Worm (Caenorhabditis elegans) whole organism, late embryonic: ENCODE measurements around the gene frpr-3.

Source experiments
- C08G9.2 ChIP-seq: sonication (generic microtip); optimal IDR thresholded peaks from 2 replicates; lab custom pipeline; 2016; ENCODE audit warnings: mild to moderate bottlenecking, missing genetic modification characterization, moderate library complexity, missing compliant biosample characterization
- F13H6.1 ChIP-seq: sonication (generic microtip); optimal IDR thresholded peaks from 2 replicates; lab custom pipeline; 2016; ENCODE audit warnings: missing genetic modification characterization, missing compliant biosample characterization
- K02D7.2 ChIP-seq: sonication (generic microtip); optimal IDR thresholded peaks from 2 replicates; lab custom pipeline; 2017; ENCODE audit warnings: mild to moderate bottlenecking, missing genetic modification characterization, missing compliant biosample characterization
- K09A11.1 ChIP-seq: sonication (generic microtip); optimal IDR thresholded peaks from 2 replicates; lab custom pipeline; 2017; ENCODE audit warnings: antibody characterized with exemption, mild to moderate bottlenecking, missing genetic modification characterization, missing compliant biosample characterization; ENCODE audit not compliant: insufficient read depth
- ceh-19 ChIP-seq: fragments of 200-800 bp; sonication (Bioruptor generic); optimal IDR thresholded peaks from 2 replicates; lab custom pipeline; 2018; ENCODE audit warnings: mild to moderate bottlenecking, missing genetic modification characterization, missing compliant biosample characterization
- ceh-2 ChIP-seq: sonication (generic microtip); optimal IDR thresholded peaks from 2 replicates; lab custom pipeline; 2016; ENCODE audit warnings: missing genotype, missing genetic modification characterization, missing compliant biosample characterization
- ceh-24 ChIP-seq: sonication (generic microtip); optimal IDR thresholded peaks from 2 replicates; lab custom pipeline; 2016; ENCODE audit warnings: mild to moderate bottlenecking, missing genetic modification characterization, missing compliant biosample characterization
- ceh-31 ChIP-seq: sonication (generic microtip); optimal IDR thresholded peaks from 2 replicates; lab custom pipeline; 2016; ENCODE audit warnings: missing genetic modification characterization, missing compliant biosample characterization
- ceh-48 ChIP-seq: sonication (generic microtip); optimal IDR thresholded peaks from 2 replicates; lab custom pipeline; 2016; ENCODE audit warnings: missing genetic modification characterization, inconsistent platforms, missing compliant biosample characterization
- ceh-9 ChIP-seq: sonication (generic microtip); optimal IDR thresholded peaks from 2 replicates; lab custom pipeline; 2016; ENCODE audit warnings: mild to moderate bottlenecking, missing genetic modification characterization, inconsistent platforms, missing compliant biosample characterization
- dmd-4 ChIP-seq: sonication (generic microtip); optimal IDR thresholded peaks from 2 replicates; lab custom pipeline; 2016; ENCODE audit warnings: borderline replicate concordance, missing genetic modification characterization, missing compliant biosample characterization
- dve-1 ChIP-seq: sonication (generic microtip); optimal IDR thresholded peaks from 2 replicates; lab custom pipeline; 2017; ENCODE audit warnings: antibody characterized with exemption, mild to moderate bottlenecking, missing genetic modification characterization, missing compliant biosample characterization
- ets-4 ChIP-seq: sonication (generic microtip); optimal IDR thresholded peaks from 2 replicates; lab custom pipeline; 2016; ENCODE audit warnings: missing genetic modification characterization, missing compliant biosample characterization
- gmeb-2 ChIP-seq: sonication (generic microtip); optimal IDR thresholded peaks from 2 replicates; lab custom pipeline; 2016; ENCODE audit warnings: missing genetic modification characterization, inconsistent platforms, missing compliant biosample characterization
- hlh-13 ChIP-seq: fragments of 200-800 bp; sonication (Bioruptor generic); optimal IDR thresholded peaks from 2 replicates; lab custom pipeline; 2018; ENCODE audit warnings: mild to moderate bottlenecking, missing genetic modification characterization, missing compliant biosample characterization
- hlh-15 ChIP-seq: sonication (generic microtip); optimal IDR thresholded peaks from 2 replicates; lab custom pipeline; 2016; ENCODE audit warnings: missing genetic modification characterization, missing compliant biosample characterization
- hlh-30 ChIP-seq: sonication (generic microtip); optimal IDR thresholded peaks from 2 replicates; lab custom pipeline; 2017; ENCODE audit warnings: antibody characterized with exemption, missing genetic modification characterization, missing compliant biosample characterization; ENCODE audit not compliant: insufficient read depth
- lim-6 ChIP-seq: sonication (generic microtip); optimal IDR thresholded peaks from 2 replicates; lab custom pipeline; 2016; ENCODE audit warnings: missing genetic modification characterization, missing compliant biosample characterization
- madf-2 ChIP-seq: sonication (generic microtip); optimal IDR thresholded peaks from 2 replicates; lab custom pipeline; 2017; ENCODE audit warnings: missing genetic modification characterization, missing compliant biosample characterization
- mec-3 ChIP-seq: sonication (generic microtip); optimal IDR thresholded peaks from 2 replicates; lab custom pipeline; 2016; ENCODE audit warnings: borderline replicate concordance, missing genetic modification characterization, missing compliant biosample characterization
- nfya-1 ChIP-seq: sonication (generic microtip); optimal IDR thresholded peaks from 2 replicates; lab custom pipeline; 2017; ENCODE audit warnings: missing genetic modification characterization, mild to moderate bottlenecking, missing compliant biosample characterization, antibody characterized with exemption, moderate library complexity
- nhr-11 ChIP-seq: fragments of 150-350 bp; optimal IDR thresholded peaks from 2 replicates; lab custom pipeline; 2014; ENCODE audit warnings: missing biosample characterization, missing genetic modification characterization
- odd-2 ChIP-seq: sonication (generic microtip); optimal IDR thresholded peaks from 2 replicates; lab custom pipeline; 2017; ENCODE audit warnings: antibody characterized with exemption, mild to moderate bottlenecking, missing genetic modification characterization, missing compliant biosample characterization
- pat-9 ChIP-seq: fragments of 200-800 bp; sonication (Bioruptor generic); optimal IDR thresholded peaks from 2 replicates; lab custom pipeline; 2018; ENCODE audit warnings: mild to moderate bottlenecking, missing genetic modification characterization, moderate library complexity, missing compliant biosample characterization
- pax-1 ChIP-seq: fragments of 150-350 bp; optimal IDR thresholded peaks from 2 replicates; lab custom pipeline; 2014; ENCODE audit warnings: missing biosample characterization, missing genetic modification characterization
- pha-2 ChIP-seq: sonication (generic microtip); optimal IDR thresholded peaks from 2 replicates; lab custom pipeline; 2017; ENCODE audit warnings: mild to moderate bottlenecking, missing genetic modification characterization, missing compliant biosample characterization
- ref-2 ChIP-seq: sonication (generic microtip); optimal IDR thresholded peaks from 2 replicates; lab custom pipeline; 2016; ENCODE audit warnings: missing genetic modification characterization, missing compliant biosample characterization
- rnt-1 ChIP-seq: sonication (generic microtip); optimal IDR thresholded peaks from 2 replicates; lab custom pipeline; 2016; ENCODE audit warnings: missing genetic modification characterization, missing compliant biosample characterization
- sox-2 ChIP-seq: fragments of 200-800 bp; sonication (Bioruptor generic); IDR thresholded peaks from 2 replicates; pipeline ENCODE4 v1.3.6; 2022; ENCODE audit warnings: missing genetic modification reagents, missing genetic modification characterization, missing compliant biosample characterization
- syd-9 ChIP-seq: sonication (generic microtip); optimal IDR thresholded peaks from 2 replicates; lab custom pipeline; 2016; ENCODE audit warnings: mild to moderate bottlenecking, missing genetic modification characterization, moderate library complexity, missing compliant biosample characterization
- tbx-2 ChIP-seq: sonication (generic microtip); optimal IDR thresholded peaks from 2 replicates; lab custom pipeline; 2016; ENCODE audit warnings: missing genetic modification characterization, missing compliant biosample characterization
- ttx-3 ChIP-seq: sonication (generic microtip); optimal IDR thresholded peaks from 2 replicates; lab custom pipeline; 2016; ENCODE audit warnings: missing genetic modification reagents, missing genetic modification characterization, missing compliant biosample characterization
- unc-3 ChIP-seq, 2 experiments: fragments of 200-800 bp in 1 of 2; sonication (Bioruptor generic) in 1 of 2; sonication (generic microtip) in 1 of 2; conservative IDR thresholded peaks in 1 of 2; optimal IDR thresholded peaks in 1 of 2; 2 replicates each; pipeline versions ENCODE4 v1.3.6 to Lab custom; 2016 to 2022; ENCODE audit warnings: missing compliant biosample characterization in 2 of 2, missing genetic modification characterization in 2 of 2, missing genetic modification reagents in 1 of 2
- unc-42 ChIP-seq: sonication (generic microtip); optimal IDR thresholded peaks from 2 replicates; lab custom pipeline; 2016; ENCODE audit warnings: missing genotype, missing genetic modification characterization, missing compliant biosample characterization
- unc-55 ChIP-seq: sonication (generic microtip); optimal IDR thresholded peaks from 2 replicates; lab custom pipeline; 2017; ENCODE audit warnings: missing biosample characterization, missing genetic modification reagents, missing genetic modification characterization
- unc-86 ChIP-seq: sonication (generic microtip); optimal IDR thresholded peaks from 2 replicates; lab custom pipeline; 2016; ENCODE audit warnings: missing genetic modification characterization, missing compliant biosample characterization
- zip-5 ChIP-seq: sonication (generic microtip); optimal IDR thresholded peaks from 2 replicates; lab custom pipeline; 2016; ENCODE audit warnings: missing genetic modification characterization, missing compliant biosample characterization
- ztf-16 ChIP-seq: sonication (generic microtip); optimal IDR thresholded peaks from 2 replicates; lab custom pipeline; 2017; ENCODE audit warnings: missing genetic modification characterization, missing compliant biosample characterization

frpr-3 gene

ce11 chrV:7760174-7760573 is 10.9 kb upstream of the frpr-3 start, which contains the start of gene hint-3:
Gene hint-3, plus strand, starts transcription at chrV:7760474.
- TF ChIP-seq gmeb-2 (tag; lab: Kevin White, UChicago) (no peak), unc-86 (tag; lab: Kevin White, UChicago) (no peak), C08G9.2 (tag; lab: Kevin White, UChicago) (no peak), ttx-3 (tag; lab: Kevin White, UChicago) (no peak), zip-5 (no peak), dmd-4 (tag; lab: Kevin White, UChicago) (no peak)

- no peak for TF ChIP-seq K09A11.1 (tag; lab: Kevin White, UChicago)
- TF ChIP-seq nfya-1 (tag; lab: Kevin White, UChicago): peak; percentile 78
- TF ChIP-seq, all 69 proteins: peak for 1
Observed at ce11 chrV:7761906-7762305, 9.2 kb upstream of the frpr-3 start.

DNA sequence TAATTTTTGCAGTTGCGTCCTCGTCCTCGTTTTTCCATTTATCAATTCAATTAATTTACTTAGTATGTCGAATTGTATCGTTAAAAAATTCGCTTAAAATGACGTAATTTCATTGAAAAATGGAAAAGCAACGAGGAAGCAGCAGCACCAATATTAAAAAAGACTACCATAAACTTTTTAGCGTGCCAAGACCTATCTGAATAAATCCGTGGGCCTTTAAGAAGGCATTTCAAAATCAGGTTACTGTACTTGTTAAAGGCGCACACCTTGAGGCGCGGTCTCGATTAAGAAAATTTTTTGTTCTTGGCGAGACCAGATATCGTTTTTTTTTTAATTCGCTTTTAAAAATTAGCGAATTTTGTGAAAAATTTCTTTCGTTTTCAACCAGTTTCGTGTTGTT is 2.6 kb downstream of the frpr-3 start:
- TF ChIP-seq hlh-13 (GFP tag; lab: Kevin White, UChicago) (no peak), ztf-16 (tag; lab: Kevin White, UChicago) (no peak), pha-2 (no peak), ceh-19 (no peak), gmeb-2 (tag; lab: Kevin White, UChicago) (no peak), ref-2 (no peak), nhr-11 (no peak), ceh-2 (tag; lab: Kevin White, UChicago) (no peak), odd-2 (tag; lab: Kevin White, UChicago) (no peak), lim-6 (tag; lab: Kevin White, UChicago) (no peak), tbx-2 (tag; lab: Kevin White, UChicago) (no peak), rnt-1 (tag; lab: Kevin White, UChicago) (no peak)

DNA sequence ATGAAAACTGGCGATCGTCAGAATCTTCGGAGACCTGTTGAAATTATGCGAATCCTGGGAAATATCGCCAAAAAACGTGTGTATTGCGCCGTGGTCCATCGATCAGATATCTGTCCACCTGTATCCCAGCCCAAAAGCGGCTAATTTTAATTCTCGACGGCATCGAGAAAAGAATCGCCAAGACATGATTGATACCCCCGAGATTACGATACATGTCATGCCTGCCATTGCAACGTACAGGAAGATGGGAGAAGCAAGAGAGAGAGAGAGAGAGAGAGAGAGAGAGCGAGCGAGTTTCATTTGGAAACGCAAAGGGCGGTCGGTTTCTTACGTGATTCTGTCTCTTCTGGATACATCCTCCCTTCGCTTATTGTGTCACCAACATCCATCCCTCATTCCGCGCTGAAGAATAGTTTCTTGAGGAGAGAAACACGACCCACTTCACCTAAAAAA is 3.1 kb downstream of the frpr-3 start, which contains the start of gene grl-10:
grl-10 (plus strand) TSS at position 403 of the 453 bp plus-strand sequence.
- TF ChIP-seq zip-5: no peak
- no peak for TF ChIP-seq odd-2 (tag; lab: Kevin White, UChicago)
- peak; percentile 8 for TF ChIP-seq ref-2
- TF ChIP-seq mec-3 (tag; lab: Kevin White, UChicago): peak; percentile 15

DNA sequence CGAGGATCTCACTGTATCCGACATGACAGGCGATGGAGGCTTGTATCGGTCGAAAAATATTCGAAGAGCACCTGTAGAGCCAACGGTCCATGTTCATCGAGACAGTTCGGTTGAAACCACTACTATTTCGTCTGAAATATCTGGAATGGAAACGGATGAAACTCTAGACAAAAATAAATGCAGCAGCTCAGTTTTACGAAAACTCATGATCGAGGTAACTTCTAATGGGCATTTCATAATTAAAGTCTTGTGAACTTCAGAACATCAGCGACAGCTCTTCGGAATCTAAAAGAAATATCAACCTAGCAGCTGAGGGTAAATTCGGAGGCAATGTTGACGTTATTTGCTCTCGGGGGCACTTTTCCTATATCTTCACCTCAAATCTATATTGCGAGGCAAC is 4.2 kb downstream of the frpr-3 start:
- TF ChIP-seq ceh-31 (tag; lab: Kevin White, UChicago) (no peak), hlh-15 (tag; lab: Kevin White, UChicago) (no peak)
- TF ChIP-seq, all 69 proteins: peak for 0

- TF ChIP-seq syd-9 (tag; lab: Kevin White, UChicago) (no peak), madf-2 (peak; percentile 6), nfya-1 (tag; lab: Kevin White, UChicago) (peak; percentile 83), unc-42 (tag; lab: Kevin White, UChicago) (peak; percentile 39), tbx-2 (tag; lab: Kevin White, UChicago) (peak; percentile 63), mec-3 (tag; lab: Kevin White, UChicago) (no peak), ets-4 (tag; lab: Kevin White, UChicago) (peak; percentile 16), pat-9 (tag; lab: Kevin White, UChicago) (no peak), ceh-48 (no peak), odd-2 (tag; lab: Kevin White, UChicago) (no peak), F13H6.1 (no peak), gmeb-2 (tag; lab: Kevin White, UChicago) (no peak), pax-1 (tag; lab: Kevin White, UChicago) (peak; percentile 54), ceh-19 (no peak), K02D7.2 (tag; lab: Kevin White, UChicago) (no peak), sox-2 (GFP tag; lab: Robert Waterston, UW) (no peak), unc-55 (GFP tag; lab: Kevin White, UChicago) (peak; percentile 49), hlh-13 (GFP tag; lab: Kevin White, UChicago) (no peak), unc-3 (GFP tag; conservative IDR thresholded peaks at IDR 0.05; lab: Robert Waterston, UW) (no peak), unc-3 (tag; optimal IDR thresholded peaks at IDR 0.05; lab: Kevin White, UChicago) (peak; percentile 46), ceh-24 (no peak), hlh-30 (tag; lab: Kevin White, UChicago) (no peak), zip-5 (no peak), ceh-31 (tag; lab: Kevin White, UChicago) (peak; percentile 60), dve-1 (tag; lab: Kevin White, UChicago) (peak; percentile 68), ttx-3 (tag; lab: Kevin White, UChicago) (no peak), ceh-9 (tag; lab: Kevin White, UChicago) (no peak)
Observed at ce11 chrV:7776029-7776628, 5.1 kb downstream of the frpr-3 start, which contains the start of the genes rpl-39 and rps-30. Gene rpl-39, minus strand, starts transcription at chrV:7776079. Gene rps-30, plus strand, starts transcription at chrV:7776578.
